Worm (Caenorhabditis elegans): ENCODE measurements around the gene srh-203.
"Not testable (repeated sequence)": the region's sequence is repeated elsewhere in the genome, so short reads cannot be mapped to it uniquely, and the experiment has no call there.

DNA sequence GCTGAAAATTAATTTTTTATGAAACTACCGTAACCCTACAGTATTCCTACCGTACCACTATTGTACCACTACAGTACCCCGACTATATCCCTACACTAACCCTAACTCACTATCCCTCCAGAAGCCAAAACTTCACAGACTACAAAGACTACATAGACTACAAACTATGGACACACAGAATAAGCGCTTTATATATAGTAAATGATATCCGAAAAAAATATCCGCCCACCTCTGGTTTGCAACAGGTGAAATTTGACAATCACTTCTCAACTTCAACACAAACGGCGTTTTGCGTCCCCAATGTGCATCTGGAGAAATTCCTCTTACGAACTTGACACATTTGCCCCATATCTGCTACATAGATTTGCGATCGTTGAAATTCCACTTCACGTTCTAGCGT is 46.1 kb downstream of the srh-203 start, which contains the start of gene srh-132:
- not testable (repeated sequence) for TF ChIP-seq W03F9.2, dao-5, him-1 (tag; optimal IDR thresholded peaks at IDR 0.05)

Measured in whole organism, L4/young adult.